Fruit fly (Drosophila melanogaster) whole organism, embryonic: ENCODE results near the gene CG45676.

Experiments
- Atf6 ChIP-seq: fragments of 200-800 bp; sonication (Bioruptor generic); IDR thresholded peaks from 2 replicates; pipeline ENCODE4 v1.3.6; 2022; ENCODE audit warnings: missing biosample characterization, missing genetic modification characterization
- CG10274 ChIP-seq: fragments of 200-800 bp; sonication (Bioruptor generic); optimal IDR thresholded peaks from 3 replicates; lab custom pipeline; 2017; ENCODE audit warnings: missing biosample characterization, mild to moderate bottlenecking, missing genetic modification characterization
- CG11247 ChIP-seq: fragments of 200-800 bp; sonication (Bioruptor generic); IDR thresholded peaks from 2 replicates; pipeline ENCODE4 v1.3.6; 2022; ENCODE audit warnings: missing biosample characterization, missing genetic modification characterization
- CG12942 ChIP-seq: fragments of 200-800 bp; sonication (Bioruptor generic); optimal IDR thresholded peaks from 3 replicates; lab custom pipeline; 2016; ENCODE audit warnings: missing biosample characterization, missing genetic modification characterization
- CG14965 ChIP-seq: fragments of 200-800 bp; sonication (Bioruptor generic); optimal IDR thresholded peaks from 2 replicates; lab custom pipeline; 2016; ENCODE audit warnings: missing biosample characterization, missing genetic modification characterization, borderline replicate concordance
- CG17359 ChIP-seq: fragments of 200-800 bp; sonication (Bioruptor generic); optimal IDR thresholded peaks from 3 replicates; lab custom pipeline; 2018; ENCODE audit warnings: missing biosample characterization, mild to moderate bottlenecking, missing genetic modification characterization, moderate library complexity
- CG17829 ChIP-seq: fragments of 200-800 bp; optimal IDR thresholded peaks from 2 replicates; lab custom pipeline; 2019; ENCODE audit warnings: missing biosample characterization, mild to moderate bottlenecking, missing genetic modification characterization, moderate library complexity
- CG17912 ChIP-seq: fragments of 200-800 bp; sonication (Bioruptor generic); optimal IDR thresholded peaks from 2 replicates; lab custom pipeline; 2018; ENCODE audit warnings: missing biosample characterization, mild to moderate bottlenecking, missing genetic modification characterization
- CG2116 ChIP-seq: fragments of 200-800 bp; sonication (Bioruptor generic); optimal IDR thresholded peaks from 3 replicates; lab custom pipeline; 2018; ENCODE audit warnings: missing biosample characterization, mild to moderate bottlenecking, missing genetic modification characterization
- CG2120 ChIP-seq: fragments of 200-800 bp; sonication (Bioruptor generic); optimal IDR thresholded peaks from 3 replicates; lab custom pipeline; 2016; ENCODE audit warnings: missing biosample characterization, missing genetic modification characterization
- CG31224 ChIP-seq: fragments of 200-800 bp; sonication (Bioruptor generic); IDR thresholded peaks from 2 replicates; pipeline ENCODE4 v1.3.6; 2022; ENCODE audit warnings: missing biosample characterization, missing genetic modification characterization
- CG33557 ChIP-seq: fragments of 200-800 bp; sonication (Bioruptor generic); optimal IDR thresholded peaks from 2 replicates; lab custom pipeline; 2019; ENCODE audit warnings: missing biosample characterization, mild to moderate bottlenecking, missing genetic modification characterization, moderate library complexity
- CG34422 ChIP-seq: fragments of 200-800 bp; sonication (Bioruptor generic); IDR thresholded peaks from 3 replicates; pipeline ENCODE4 v1.3.6; 2022; ENCODE audit warnings: missing biosample characterization, missing genetic modification characterization
- CG3726 ChIP-seq: fragments of 200-800 bp; sonication (Bioruptor generic); IDR thresholded peaks from 3 replicates; pipeline ENCODE4, ENCODE4 v1.3.6; 2022; ENCODE audit warnings: missing biosample characterization, missing genetic modification characterization
- CG3847 ChIP-seq: fragments of 200-800 bp; sonication (Bioruptor generic); IDR thresholded peaks from 2 replicates; pipeline ENCODE4 v1.3.6; 2022; ENCODE audit warnings: missing biosample characterization, missing genetic modification characterization
- CG4282 ChIP-seq: fragments of 200-800 bp; sonication (Bioruptor generic); optimal IDR thresholded peaks from 2 replicates; lab custom pipeline; 2016; ENCODE audit warnings: missing biosample characterization, missing genetic modification characterization
- CG4820 ChIP-seq: fragments of 200-800 bp; sonication (Bioruptor generic); optimal IDR thresholded peaks from 3 replicates; lab custom pipeline; 2016; ENCODE audit warnings: missing biosample characterization, missing genetic modification characterization
- CG7963 ChIP-seq: fragments of 200-800 bp; sonication (Bioruptor generic); IDR thresholded peaks from 3 replicates; pipeline ENCODE4 v1.3.6; 2022; ENCODE audit warnings: missing biosample characterization, missing genetic modification characterization; ENCODE audit not compliant: partially characterized antibody
- CG9437 ChIP-seq: fragments of 200-800 bp; sonication (Bioruptor generic); optimal IDR thresholded peaks from 2 replicates; lab custom pipeline; 2018; ENCODE audit warnings: missing biosample characterization, mild to moderate bottlenecking, missing genetic modification characterization
- CG9727 ChIP-seq: fragments of 200-800 bp; sonication (Bioruptor generic); optimal IDR thresholded peaks from 3 replicates; lab custom pipeline; 2017; ENCODE audit warnings: missing biosample characterization, mild to moderate bottlenecking, missing genetic modification characterization
- Chrac-16 ChIP-seq: fragments of 200-800 bp; sonication (Bioruptor generic); optimal IDR thresholded peaks from 3 replicates; lab custom pipeline; 2016; ENCODE audit warnings: missing biosample characterization, missing genetic modification characterization
- Doc2 ChIP-seq: fragments of 200-800 bp; sonication (Bioruptor generic); IDR thresholded peaks from 2 replicates; pipeline ENCODE4 v1.3.6; 2022; ENCODE audit warnings: missing biosample characterization, missing genetic modification characterization
- Dref ChIP-seq: fragments of 200-800 bp; sonication (Bioruptor generic); IDR thresholded peaks from 2 replicates; pipeline ENCODE4 v1.3.6; 2022; ENCODE audit warnings: missing biosample characterization, missing genetic modification characterization
- Fer2 ChIP-seq: fragments of 200-800 bp; sonication (Bioruptor generic); optimal IDR thresholded peaks from 2 replicates; lab custom pipeline; 2018; ENCODE audit warnings: missing biosample characterization, mild to moderate bottlenecking, missing genetic modification characterization, moderate library complexity
- Myb ChIP-seq: fragments of 200-800 bp; sonication (Bioruptor generic); optimal IDR thresholded peaks from 2 replicates; lab custom pipeline; 2016; ENCODE audit warnings: missing biosample characterization, missing genetic modification characterization
- NC2β ChIP-seq: fragments of 200-800 bp; sonication (Bioruptor generic); optimal IDR thresholded peaks from 2 replicates; lab custom pipeline; 2016; ENCODE audit warnings: missing biosample characterization, missing genetic modification characterization
- Optix ChIP-seq: fragments of 200-800 bp; sonication (Bioruptor generic); IDR thresholded peaks from 3 replicates; pipeline ENCODE4 v1.3.6; 2022; ENCODE audit warnings: missing biosample characterization, missing genetic modification characterization
- Rfx ChIP-seq: fragments of 200-800 bp; sonication (Bioruptor generic); IDR thresholded peaks from 2 replicates; pipeline ENCODE4 v1.3.6; 2022; ENCODE audit warnings: missing biosample characterization, missing genetic modification characterization
- Side ChIP-seq: fragments of 200-800 bp; sonication (Bioruptor generic); optimal IDR thresholded peaks from 2 replicates; lab custom pipeline; 2016; ENCODE audit warnings: missing biosample characterization, missing genetic modification characterization
- ato ChIP-seq: fragments of 200-800 bp; sonication (Bioruptor generic); IDR thresholded peaks from 2 replicates; pipeline ENCODE4 v1.3.6; 2022; ENCODE audit warnings: missing biosample characterization, missing genetic modification characterization; ENCODE audit not compliant: partially characterized antibody
- bcd ChIP-seq: fragments of 200-800 bp; sonication (Bioruptor generic); optimal IDR thresholded peaks from 2 replicates; lab custom pipeline; 2017; ENCODE audit warnings: missing biosample characterization, mild to moderate bottlenecking, missing genetic modification characterization
- crc ChIP-seq: fragments of 200-800 bp; sonication (Bioruptor generic); optimal IDR thresholded peaks from 2 replicates; lab custom pipeline; 2016; ENCODE audit warnings: missing biosample characterization, missing genetic modification characterization
- eyg ChIP-seq: fragments of 200-800 bp; sonication (Bioruptor generic); optimal IDR thresholded peaks from 3 replicates; lab custom pipeline; 2016; ENCODE audit warnings: missing biosample characterization, missing genetic modification characterization
- fd102C ChIP-seq: fragments of 200-800 bp; sonication (Bioruptor generic); optimal IDR thresholded peaks from 2 replicates; lab custom pipeline; 2018; ENCODE audit warnings: missing biosample characterization, mild to moderate bottlenecking, missing genetic modification characterization, moderate library complexity
- gfzf ChIP-seq: fragments of 200-800 bp; sonication (Bioruptor generic); optimal IDR thresholded peaks from 2 replicates; lab custom pipeline; 2016; ENCODE audit warnings: missing biosample characterization, mild to moderate bottlenecking, missing genetic modification characterization, moderate library complexity
- grau ChIP-seq: fragments of 200-800 bp; optimal IDR thresholded peaks from 3 replicates; lab custom pipeline; 2019; ENCODE audit warnings: missing biosample characterization, mild to moderate bottlenecking, missing genetic modification characterization, moderate library complexity
- hbn ChIP-seq: fragments of 200-800 bp; sonication (Bioruptor generic); IDR thresholded peaks from 2 replicates; pipeline ENCODE4 v1.3.6; 2022; ENCODE audit warnings: missing biosample characterization, missing genetic modification characterization; ENCODE audit not compliant: partially characterized antibody
- ken ChIP-seq: fragments of 200-800 bp; sonication (Bioruptor generic); IDR thresholded peaks from 3 replicates; pipeline ENCODE4 v1.3.6; 2022; ENCODE audit warnings: missing biosample characterization, missing genetic modification characterization
- lola ChIP-seq, 3 experiments: fragments of >200 bp in 2 of 3; fragments of 200-800 bp in 1 of 3; sonication (Bioruptor generic) in 1 of 3; optimal IDR thresholded peaks; 2 replicates each; lab custom pipeline; 2017 to 2019; ENCODE audit warnings: missing biosample characterization in 3 of 3, missing genetic modification characterization in 3 of 3, mild to moderate bottlenecking in 1 of 3, moderate library complexity in 1 of 3
- luna ChIP-seq: fragments of 200-800 bp; sonication (Bioruptor generic); optimal IDR thresholded peaks from 2 replicates; lab custom pipeline; 2016; ENCODE audit warnings: missing biosample characterization, missing genetic modification characterization
- nerfin-2 ChIP-seq: fragments of 200-800 bp; sonication (Bioruptor generic); IDR thresholded peaks from 2 replicates; pipeline ENCODE4 v1.3.6; 2022; ENCODE audit warnings: missing biosample characterization, missing genetic modification characterization; ENCODE audit not compliant: partially characterized antibody
- onecut ChIP-seq: fragments of 200-800 bp; sonication (Bioruptor generic); IDR thresholded peaks from 2 replicates; pipeline ENCODE4 v1.3.6; 2022; ENCODE audit warnings: missing biosample characterization, missing genetic modification characterization
- pb ChIP-seq: fragments of 200-800 bp; sonication (Bioruptor generic); optimal IDR thresholded peaks from 3 replicates; lab custom pipeline; 2016; ENCODE audit warnings: missing biosample characterization, missing genetic modification characterization
- phol ChIP-seq: fragments of 200-800 bp; sonication (Bioruptor generic); optimal IDR thresholded peaks from 3 replicates; lab custom pipeline; 2018; ENCODE audit warnings: missing biosample characterization, mild to moderate bottlenecking, missing genetic modification characterization, moderate library complexity
- psq ChIP-seq: fragments of 200-800 bp; sonication (Bioruptor generic); optimal IDR thresholded peaks from 2 replicates; lab custom pipeline; 2017; ENCODE audit warnings: missing biosample characterization, missing genetic modification characterization
- scrt ChIP-seq: fragments of 200-800 bp; sonication (Bioruptor generic); optimal IDR thresholded peaks from 2 replicates; lab custom pipeline; 2018; ENCODE audit warnings: missing biosample characterization, mild to moderate bottlenecking, missing genetic modification characterization, moderate library complexity
- slp2 ChIP-seq: fragments of 200-800 bp; sonication (Bioruptor generic); optimal IDR thresholded peaks from 2 replicates; lab custom pipeline; 2016; ENCODE audit warnings: missing biosample characterization, missing genetic modification characterization
- sug ChIP-seq: fragments of 200-800 bp; optimal IDR thresholded peaks from 2 replicates; lab custom pipeline; 2019; ENCODE audit warnings: missing biosample characterization, mild to moderate bottlenecking, missing genetic modification characterization, moderate library complexity
- tx ChIP-seq: fragments of 200-800 bp; sonication (Bioruptor generic); optimal IDR thresholded peaks from 2 replicates; lab custom pipeline; 2016; ENCODE audit warnings: missing biosample characterization, missing genetic modification characterization

The CG45676 gene

DNA sequence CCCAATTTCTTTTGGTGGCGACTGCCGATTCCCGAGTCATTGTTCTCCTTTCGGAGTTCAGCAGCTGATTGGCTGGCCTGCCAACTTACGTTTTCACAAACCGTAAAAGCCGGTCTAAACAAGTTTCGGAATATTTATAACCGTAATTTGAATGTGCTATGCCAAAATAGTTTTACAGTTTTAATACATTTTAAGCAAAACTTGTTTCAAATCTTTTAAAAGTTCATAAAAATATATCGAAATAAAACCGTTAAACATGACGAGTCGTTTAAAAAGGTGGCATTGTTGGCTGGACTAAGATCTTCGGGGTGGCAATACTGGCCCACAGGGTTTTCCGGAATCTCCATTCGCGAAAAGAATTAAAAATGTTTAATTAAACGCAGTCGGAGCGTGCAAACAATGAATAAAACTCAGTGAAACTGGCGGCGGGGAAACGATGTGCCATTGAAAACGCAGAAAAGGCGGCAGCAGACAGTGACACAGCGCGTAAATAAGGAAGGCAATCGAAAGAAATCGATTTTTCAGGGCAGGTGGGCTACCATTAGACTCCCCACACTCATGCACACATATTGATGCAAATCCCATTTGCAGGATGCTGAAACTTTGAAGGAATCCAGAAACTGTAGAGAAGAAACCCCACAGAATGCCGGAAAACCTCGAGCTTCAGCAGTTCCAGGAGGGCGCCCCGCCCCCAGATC is 17.0 kb downstream of the CG45676 start, which contains the start of the genes Exd2 and CG5281 (continued):
- TF ChIP-seq CG12942 (GFP tag; lab: Kevin White, UChicago): peak; percentile 20
- TF ChIP-seq onecut (GFP tag; lab: Robert Waterston, UW): peak; percentile 97
- peak; percentile 55; the same call in 1 of the 3 replicates for TF ChIP-seq CG34422
- no peak for TF ChIP-seq CG11247 (GFP tag; lab: Robert Waterston, UW)
- no peak for TF ChIP-seq luna (GFP tag; lab: Kevin White, UChicago)
- TF ChIP-seq Atf6 (GFP tag; lab: Robert Waterston, UW): peak; percentile 17; the same call in 1 of the 2 replicates
- TF ChIP-seq Fer2 (tag; lab: Kevin White, UChicago): peak; percentile 22
- TF ChIP-seq scrt: no peak
- no peak for TF ChIP-seq CG7963
- peak; percentile 68 for TF ChIP-seq Chrac-16 (GFP tag; lab: Kevin White, UChicago)
- TF ChIP-seq lola (GFP tag; optimal IDR thresholded peaks at IDR 0.05; lab: Kevin White, UChicago): peak in 1 of 3 experiments; percentile 46
- peak; percentile 61 for TF ChIP-seq CG17912
- peak; percentile 39 for TF ChIP-seq bcd (GFP tag; lab: Kevin White, UChicago)
- peak; percentile 76 for TF ChIP-seq phol (tag; lab: Kevin White, UChicago)
- peak; percentile 63 for TF ChIP-seq sug (tag; lab: Kevin White, UChicago)
- 0 out of 3 replicates have a peak, but pooled peaks have one; percentile 38 for TF ChIP-seq ken (GFP tag; lab: Robert Waterston, UW)
- peak; percentile 40; the same call in 1 of the 2 replicates for TF ChIP-seq Dref (GFP tag; lab: Robert Waterston, UW)
- TF ChIP-seq crc (GFP tag; lab: Kevin White, UChicago): no peak
- TF ChIP-seq CG33557: peak; percentile 66
- TF ChIP-seq CG14965: no peak
- no peak for TF ChIP-seq Optix
- peak; percentile 70 for TF ChIP-seq CG2120 (GFP tag; lab: Kevin White, UChicago)
- peak; percentile 87 for TF ChIP-seq CG2116
- TF ChIP-seq gfzf (GFP tag; lab: Kevin White, UChicago): peak; percentile 26
- TF ChIP-seq Doc2 (GFP tag; lab: Robert Waterston, UW): no peak
- TF ChIP-seq psq (GFP tag; lab: Kevin White, UChicago): no peak
- TF ChIP-seq CG3847 (GFP tag; lab: Robert Waterston, UW): peak; percentile 72
- peak; percentile 14 for TF ChIP-seq eyg
- peak; percentile 36 for TF ChIP-seq slp2 (GFP tag; lab: Kevin White, UChicago)
- TF ChIP-seq CG9727 (GFP tag; lab: Kevin White, UChicago): peak; percentile 49
- TF ChIP-seq hbn (GFP tag; lab: Robert Waterston, UW): no peak
- no peak for TF ChIP-seq CG31224
- TF ChIP-seq tx (GFP tag; lab: Kevin White, UChicago): peak; percentile 62
- TF ChIP-seq CG10274: no peak
- no peak for TF ChIP-seq pb (GFP tag; lab: Kevin White, UChicago)
- TF ChIP-seq grau: peak; percentile 68
- TF ChIP-seq ato (GFP tag; lab: Robert Waterston, UW): no peak
- peak; percentile 44 for TF ChIP-seq CG17829 (tag; lab: Kevin White, UChicago)
- no peak for TF ChIP-seq CG3726
- TF ChIP-seq NC2β (GFP tag; lab: Kevin White, UChicago): peak; percentile 51
- peak; percentile 21 for TF ChIP-seq CG9437
- no peak for TF ChIP-seq nerfin-2 (GFP tag; lab: Robert Waterston, UW)
- no peak for TF ChIP-seq CG4282 (GFP tag; lab: Kevin White, UChicago)
- peak; percentile 95 for TF ChIP-seq Myb
- peak; percentile 53 for TF ChIP-seq CG17359 (tag; lab: Kevin White, UChicago)
- TF ChIP-seq Rfx (GFP tag; lab: Robert Waterston, UW): peak; percentile 43; the same call in 1 of the 2 replicates
- TF ChIP-seq Side: peak; percentile 58
- TF ChIP-seq fd102C (GFP tag; lab: Kevin White, UChicago): no peak
- TF ChIP-seq CG4820 (GFP tag; lab: Kevin White, UChicago): no peak
